Worm (Caenorhabditis elegans) whole organism, early embryonic: ENCODE data around the gene F59E11.2.

Source experiments
- B0310.2 ChIP-seq: sonication (generic microtip); optimal IDR thresholded peaks from 2 replicates; lab custom pipeline; 2016; ENCODE audit warnings: mild to moderate bottlenecking, missing genetic modification characterization, missing compliant biosample characterization
- F13C5.2 ChIP-seq: sonication (generic microtip); optimal IDR thresholded peaks from 2 replicates; lab custom pipeline; 2017; ENCODE audit warnings: mild to moderate bottlenecking, missing genetic modification characterization, inconsistent platforms, missing compliant biosample characterization
- aly-1 ChIP-seq: sonication (generic microtip); optimal IDR thresholded peaks from 2 replicates; lab custom pipeline; 2016; ENCODE audit warnings: missing genetic modification characterization, missing compliant biosample characterization
- ama-1 ChIP-seq: fragments of 150-350 bp; optimal IDR thresholded peaks from 2 replicates; lab custom pipeline; 2014
- ceh-13 ChIP-seq: fragments of 200-800 bp; sonication (Bioruptor generic); optimal IDR thresholded peaks from 2 replicates; lab custom pipeline; 2018; ENCODE audit warnings: mild to moderate bottlenecking, missing genetic modification characterization, missing compliant biosample characterization
- ceh-36 ChIP-seq: sonication (generic microtip); optimal IDR thresholded peaks from 2 replicates; lab custom pipeline; 2016; ENCODE audit warnings: missing genetic modification characterization, inconsistent platforms, missing compliant biosample characterization
- ets-7 ChIP-seq: sonication (generic microtip); optimal IDR thresholded peaks from 2 replicates; lab custom pipeline; 2016; ENCODE audit warnings: missing genotype, missing genetic modification characterization, missing compliant biosample characterization
- flt-1 ChIP-seq: fragments of 200-800 bp; sonication (Bioruptor generic); IDR thresholded peaks from 2 replicates; pipeline ENCODE4 v1.3.6; 2022; ENCODE audit warnings: missing genetic modification characterization, missing compliant biosample characterization
- hmbx-1 ChIP-seq: sonication (generic microtip); optimal IDR thresholded peaks from 2 replicates; lab custom pipeline; 2016; ENCODE audit warnings: mild to moderate bottlenecking, missing genetic modification characterization, missing compliant biosample characterization
- hmg-4 ChIP-seq: fragments of 200-800 bp; sonication (Bioruptor generic); optimal IDR thresholded peaks from 2 replicates; lab custom pipeline; 2018; ENCODE audit warnings: mild to moderate bottlenecking, missing genetic modification characterization, missing compliant biosample characterization
- hnd-1 ChIP-seq: sonication (generic microtip); optimal IDR thresholded peaks from 2 replicates; lab custom pipeline; 2016; ENCODE audit warnings: missing genetic modification characterization, missing compliant biosample characterization
- pes-1 ChIP-seq: fragments of 200-800 bp; sonication (Bioruptor generic); IDR thresholded peaks from 2 replicates; pipeline ENCODE4 v1.3.6; 2022; ENCODE audit warnings: missing genetic modification reagents, missing genetic modification characterization, missing compliant biosample characterization
- scrt-1 ChIP-seq: fragments of 200-800 bp; sonication (Bioruptor generic); IDR thresholded peaks from 2 replicates; pipeline ENCODE4 v1.3.6; 2022; ENCODE audit warnings: missing genetic modification characterization, missing compliant biosample characterization
- sea-1 ChIP-seq: fragments of 200-800 bp; sonication (Bioruptor generic); conservative IDR thresholded peaks from 2 replicates; pipeline ENCODE4 v1.3.6; 2022; ENCODE audit warnings: missing genetic modification characterization, missing compliant biosample characterization
- tbx-11 ChIP-seq: fragments of 200-800 bp; sonication (Bioruptor generic); IDR thresholded peaks from 2 replicates; pipeline ENCODE4 v1.3.6; 2022; ENCODE audit warnings: missing genetic modification characterization, missing compliant biosample characterization
- tbx-37 ChIP-seq: fragments of 200-800 bp; sonication (Bioruptor generic); conservative IDR thresholded peaks from 2 replicates; pipeline ENCODE4 v1.3.6; 2022; ENCODE audit warnings: missing genetic modification reagents, missing genetic modification characterization, missing compliant biosample characterization
- tra-4 ChIP-seq: sonication (generic microtip); optimal IDR thresholded peaks from 2 replicates; lab custom pipeline; 2017; ENCODE audit warnings: missing genetic modification characterization, missing compliant biosample characterization

F59E11.2 gene

ce11 chrV:9015540-9015939 is 14.3 kb downstream of the F59E11.2 start, which contains the start of gene srt-18:
Gene srt-18 (minus strand): TSS chrV:9015640.
- TF ChIP-seq ceh-36 (tag; lab: Kevin White, UChicago) (no peak), hnd-1 (tag; lab: Kevin White, UChicago) (no peak), flt-1 (GFP tag; lab: Robert Waterston, UW) (no peak), ceh-13 (GFP tag; lab: Kevin White, UChicago) (no peak), B0310.2 (no peak)

- TF ChIP-seq ets-7 (tag; lab: Kevin White, UChicago) (no peak), hnd-1 (tag; lab: Kevin White, UChicago) (no peak), hmg-4 (GFP tag; lab: Kevin White, UChicago) (no peak), ceh-13 (GFP tag; lab: Kevin White, UChicago) (no peak), ceh-36 (tag; lab: Kevin White, UChicago) (no peak), pes-1 (GFP tag; lab: Robert Waterston, UW) (no peak), flt-1 (GFP tag; lab: Robert Waterston, UW) (no peak)
These were observed 15.2 kb downstream of the F59E11.2 start, which contains the start of gene oac-40 for ce11 chrV:9016479-9016878. Gene oac-40 (plus strand): TSS chrV:9016779.

- TF ChIP-seq hmg-4 (GFP tag; lab: Kevin White, UChicago): no peak
- no peak for TF ChIP-seq ceh-13 (GFP tag; lab: Kevin White, UChicago)
- no peak for TF ChIP-seq tbx-37
- no peak for TF ChIP-seq flt-1 (GFP tag; lab: Robert Waterston, UW)
- no peak for TF ChIP-seq F13C5.2 (tag; lab: Kevin White, UChicago)
- no peak for TF ChIP-seq sea-1
- TF ChIP-seq B0310.2: no peak
- TF ChIP-seq ets-7 (tag; lab: Kevin White, UChicago): no peak
- no peak for TF ChIP-seq hmbx-1 (tag; lab: Kevin White, UChicago)
- TF ChIP-seq tra-4 (tag; lab: Kevin White, UChicago): no peak
- no peak for TF ChIP-seq hnd-1 (tag; lab: Kevin White, UChicago)
These were observed 17.6 kb downstream of the F59E11.2 start for ce11 chrV:9018871-9019270.

ce11 chrV:9022078-9022477 is 20.8 kb downstream of the F59E11.2 start, which contains the start of gene oac-41:
Gene oac-41 (minus strand): TSS chrV:9022178.
- TF ChIP-seq sea-1 (no peak), tbx-37 (no peak), F13C5.2 (tag; lab: Kevin White, UChicago) (no peak), hmg-4 (GFP tag; lab: Kevin White, UChicago) (no peak), hnd-1 (tag; lab: Kevin White, UChicago) (no peak), ceh-36 (tag; lab: Kevin White, UChicago) (no peak), ceh-13 (GFP tag; lab: Kevin White, UChicago) (no peak), ets-7 (tag; lab: Kevin White, UChicago) (no peak), flt-1 (GFP tag; lab: Robert Waterston, UW) (no peak), hmbx-1 (tag; lab: Kevin White, UChicago) (no peak), scrt-1 (GFP tag; lab: Robert Waterston, UW) (no peak), ama-1 (lab: Kevin White, UChicago) (no peak), pes-1 (GFP tag; lab: Robert Waterston, UW) (no peak), tbx-11 (no peak), B0310.2 (no peak), aly-1 (tag; lab: Kevin White, UChicago) (no peak), tra-4 (tag; lab: Kevin White, UChicago) (no peak)

- TF ChIP-seq aly-1 (tag; lab: Kevin White, UChicago) (no peak), hnd-1 (tag; lab: Kevin White, UChicago) (no peak), hmbx-1 (tag; lab: Kevin White, UChicago) (no peak), ceh-36 (tag; lab: Kevin White, UChicago) (no peak), scrt-1 (GFP tag; lab: Robert Waterston, UW) (no peak), ets-7 (tag; lab: Kevin White, UChicago) (no peak), tbx-11 (no peak), flt-1 (GFP tag; lab: Robert Waterston, UW) (no peak), hmg-4 (GFP tag; lab: Kevin White, UChicago) (no peak), tbx-37 (no peak), tra-4 (tag; lab: Kevin White, UChicago) (no peak), F13C5.2 (tag; lab: Kevin White, UChicago) (no peak), B0310.2 (no peak), sea-1 (no peak), pes-1 (GFP tag; lab: Robert Waterston, UW) (no peak), ama-1 (lab: Kevin White, UChicago) (no peak), ceh-13 (GFP tag; lab: Kevin White, UChicago) (no peak)
These were observed 23.4 kb downstream of the F59E11.2 start, which contains the start of gene bus-1 for ce11 chrV:9024713-9025112. Gene bus-1 (minus strand): TSS chrV:9024813.

ce11 chrV:9030248-9030647 is 29.0 kb downstream of the F59E11.2 start, which contains the start of gene C25E10.5:
Gene C25E10.5 (plus strand): TSS chrV:9030548.
- TF ChIP-seq B0310.2: no peak
- no peak for TF ChIP-seq hmbx-1 (tag; lab: Kevin White, UChicago)
- no peak for TF ChIP-seq flt-1 (GFP tag; lab: Robert Waterston, UW)
- no peak for TF ChIP-seq tbx-37
- no peak for TF ChIP-seq scrt-1 (GFP tag; lab: Robert Waterston, UW)
- TF ChIP-seq ama-1 (lab: Kevin White, UChicago): no peak
- no peak for TF ChIP-seq hnd-1 (tag; lab: Kevin White, UChicago)
- no peak for TF ChIP-seq tbx-11
- no peak for TF ChIP-seq F13C5.2 (tag; lab: Kevin White, UChicago)
- TF ChIP-seq hmg-4 (GFP tag; lab: Kevin White, UChicago): no peak

ce11 chrV:9033267-9033666 is 32.0 kb downstream of the F59E11.2 start, which contains the start of gene C25E10.4:
Gene C25E10.4 (plus strand): TSS chrV:9033567.
- no peak for TF ChIP-seq ets-7 (tag; lab: Kevin White, UChicago)
- TF ChIP-seq hmg-4 (GFP tag; lab: Kevin White, UChicago): no peak
- TF ChIP-seq scrt-1 (GFP tag; lab: Robert Waterston, UW): no peak
- no peak for TF ChIP-seq tra-4 (tag; lab: Kevin White, UChicago)
- no peak for TF ChIP-seq aly-1 (tag; lab: Kevin White, UChicago)
- TF ChIP-seq hmbx-1 (tag; lab: Kevin White, UChicago): no peak
